Worm (Caenorhabditis elegans): ENCODE data around the gene grd-5.
"Not testable (repeated sequence)": the region's sequence is repeated elsewhere in the genome, so short reads cannot be mapped to it uniquely, and the experiment has no call there.

Gene grd-5

DNA sequence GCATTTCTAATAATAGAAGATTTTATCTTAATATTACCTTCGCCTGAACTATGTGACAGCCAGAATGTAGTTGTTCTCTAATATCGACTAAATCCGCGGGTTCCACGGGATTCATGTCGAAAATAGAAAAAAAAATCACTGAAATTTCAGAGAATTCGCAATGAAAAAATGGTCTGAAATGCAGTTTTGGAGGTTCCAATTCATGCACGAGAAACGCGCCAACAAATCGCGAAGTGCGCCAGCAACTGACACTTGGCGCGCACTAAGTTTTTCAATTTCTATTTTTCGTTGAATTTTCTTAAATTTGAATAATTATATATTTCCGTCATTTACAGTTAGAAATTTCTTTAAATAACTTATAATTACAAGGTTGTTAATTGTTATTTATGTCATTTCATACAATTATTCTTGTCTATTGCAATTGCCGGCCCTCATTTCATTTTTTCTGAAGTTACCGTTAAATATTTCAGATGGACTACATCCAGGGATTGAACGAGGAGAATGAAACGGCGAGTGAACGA, 48.9 kb upstream of the grd-5 start, which contains the start of the genes F25G6.9 and symk-1 (continued):
- TF ChIP-seq xbp-1 (tag; optimal IDR thresholded peaks at IDR 0.05), result peak; percentile 76
- no peak for TF ChIP-seq Y116A8C.19 (tag; optimal IDR thresholded peaks at IDR 0.05; ENCODE audit: borderline replicate concordance)
- TF ChIP-seq C16A3.4 (tag; optimal IDR thresholded peaks at IDR 0.05), result peak; percentile 10
- TF ChIP-seq nhr-20 (tag; optimal IDR thresholded peaks at IDR 0.05), result peak; percentile 77
- no peak for TF ChIP-seq ceh-90 (tag; optimal IDR thresholded peaks at IDR 0.05)
- TF ChIP-seq zip-4 (GFP tag; optimal IDR thresholded peaks at IDR 0.05), result peak; percentile 44
- peak; percentile 75 for TF ChIP-seq snpc-4 (tag; optimal IDR thresholded peaks at IDR 0.05)
- TF ChIP-seq vab-15 (tag; optimal IDR thresholded peaks at IDR 0.05), result no peak
- peak; percentile 52 for TF ChIP-seq skn-1 (tag; optimal IDR thresholded peaks at IDR 0.05)
- no peak for TF ChIP-seq mef-2 (tag; optimal IDR thresholded peaks at IDR 0.05)
- TF ChIP-seq zag-1 (tag; optimal IDR thresholded peaks at IDR 0.05), result no peak
- TF ChIP-seq ces-1 (GFP tag; optimal IDR thresholded peaks at IDR 0.05), result no peak
- TF ChIP-seq fkh-10 (GFP tag; optimal IDR thresholded peaks at IDR 0.05), result no peak
- TF ChIP-seq ztf-11 (tag; optimal IDR thresholded peaks at IDR 0.05), result peak in 1 of 2 experiments; percentile 41
- TF ChIP-seq unc-98 (GFP tag; IDR thresholded peaks at IDR 0.05), result no peak
- TF ChIP-seq lin-39 (tag; optimal IDR thresholded peaks at IDR 0.05), result peak; percentile 76
- no peak for TF ChIP-seq nhr-77 (tag; optimal IDR thresholded peaks at IDR 0.05)
- TF ChIP-seq nhr-19 (GFP tag; conservative IDR thresholded peaks at IDR 0.05), result peak; percentile 82
- no peak for TF ChIP-seq C04F5.9 (tag; optimal IDR thresholded peaks at IDR 0.05)
- peak; percentile 37 for TF ChIP-seq ceh-8 (GFP tag; optimal IDR thresholded peaks at IDR 0.05)
- no peak for TF ChIP-seq aha-1 (tag; optimal IDR thresholded peaks at IDR 0.05)
- peak; percentile 44 for TF ChIP-seq grh-1 (GFP tag; IDR thresholded peaks at IDR 0.05)
- peak; percentile 86 for TF ChIP-seq nhr-85 (tag)
- no peak for TF ChIP-seq hlh-4 (tag; optimal IDR thresholded peaks at IDR 0.05)
- peak; percentile 86 for TF ChIP-seq nhr-71 (tag; optimal IDR thresholded peaks at IDR 0.05)
- TF ChIP-seq tbx-2 (tag; optimal IDR thresholded peaks at IDR 0.05), result peak; percentile 81
- no peak for TF ChIP-seq pax-3 (tag; optimal IDR thresholded peaks at IDR 0.05)
- TF ChIP-seq C34B4.2 (tag; optimal IDR thresholded peaks at IDR 0.05), result no peak
- peak; percentile 16 for TF ChIP-seq lin-15B (tag; optimal IDR thresholded peaks at IDR 0.05)
- no peak for TF ChIP-seq nhr-84 (tag; optimal IDR thresholded peaks at IDR 0.05)
- TF ChIP-seq hpl-2 (GFP tag; optimal IDR thresholded peaks at IDR 0.05), result peak; percentile 44
- no peak for TF ChIP-seq nhr-28 (tag; optimal IDR thresholded peaks at IDR 0.05)
- no peak for TF ChIP-seq unc-30 (tag; optimal IDR thresholded peaks at IDR 0.05)
- peak; percentile 87 for TF ChIP-seq mep-1 (tag; optimal IDR thresholded peaks at IDR 0.05)
- no peak for TF ChIP-seq nhr-76 (tag; optimal IDR thresholded peaks at IDR 0.05)
- TF ChIP-seq lin-14 (GFP tag; optimal IDR thresholded peaks at IDR 0.05), result peak; percentile 72
- no peak for TF ChIP-seq blmp-1 (tag; optimal IDR thresholded peaks at IDR 0.05)
- TF ChIP-seq fkh-4 (tag; optimal IDR thresholded peaks at IDR 0.05; ENCODE audit: borderline replicate concordance), result no peak
- TF ChIP-seq ceh-82 (tag; optimal IDR thresholded peaks at IDR 0.05), result peak; percentile 58 to 74 (median 69)
- peak; percentile 29 for TF ChIP-seq egl-13 (tag; optimal IDR thresholded peaks at IDR 0.05)
- no peak for TF ChIP-seq ama-1 (optimal IDR thresholded peaks at IDR 0.05)
- TF ChIP-seq unc-62 (GFP tag; optimal IDR thresholded peaks at IDR 0.05), result no peak
- TF ChIP-seq efl-1 (optimal IDR thresholded peaks at IDR 0.05), result peak; percentile 64 to 77
- TF ChIP-seq efl-1 (GFP tag; optimal IDR thresholded peaks at IDR 0.05 in 1 of 2), result peak; percentile 73 to 97

DNA sequence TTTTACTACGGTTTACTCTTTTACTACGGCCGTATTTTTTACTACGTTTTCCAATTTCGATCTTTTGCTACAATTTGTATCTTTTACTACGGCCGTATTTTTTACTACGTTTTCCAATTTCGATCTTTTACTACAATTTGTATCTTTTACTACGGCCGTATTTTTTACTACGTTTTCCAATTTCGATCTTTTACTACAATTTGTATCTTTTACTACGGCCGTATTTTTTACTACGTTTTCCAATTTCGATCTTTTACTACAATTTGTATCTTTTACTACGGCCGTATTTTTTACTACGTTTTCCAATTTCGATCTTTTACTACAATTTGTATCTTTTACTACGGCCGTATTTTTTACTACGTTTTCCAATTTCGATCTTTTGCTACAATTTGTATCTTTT, 44.1 kb upstream of the grd-5 start, which contains the start of gene F25G6.1:
Gene F25G6.1 (plus strand): TSS at position 301 of the 400 bp plus-strand sequence.
- not testable (repeated sequence) for TF ChIP-seq hlh-4 (tag; optimal IDR thresholded peaks at IDR 0.05); ceh-8 (GFP tag; optimal IDR thresholded peaks at IDR 0.05); C34B4.2 (tag; optimal IDR thresholded peaks at IDR 0.05)
